Fruit fly (Drosophila melanogaster): ENCODE results near the gene hyx.

Gene hyx

DNA sequence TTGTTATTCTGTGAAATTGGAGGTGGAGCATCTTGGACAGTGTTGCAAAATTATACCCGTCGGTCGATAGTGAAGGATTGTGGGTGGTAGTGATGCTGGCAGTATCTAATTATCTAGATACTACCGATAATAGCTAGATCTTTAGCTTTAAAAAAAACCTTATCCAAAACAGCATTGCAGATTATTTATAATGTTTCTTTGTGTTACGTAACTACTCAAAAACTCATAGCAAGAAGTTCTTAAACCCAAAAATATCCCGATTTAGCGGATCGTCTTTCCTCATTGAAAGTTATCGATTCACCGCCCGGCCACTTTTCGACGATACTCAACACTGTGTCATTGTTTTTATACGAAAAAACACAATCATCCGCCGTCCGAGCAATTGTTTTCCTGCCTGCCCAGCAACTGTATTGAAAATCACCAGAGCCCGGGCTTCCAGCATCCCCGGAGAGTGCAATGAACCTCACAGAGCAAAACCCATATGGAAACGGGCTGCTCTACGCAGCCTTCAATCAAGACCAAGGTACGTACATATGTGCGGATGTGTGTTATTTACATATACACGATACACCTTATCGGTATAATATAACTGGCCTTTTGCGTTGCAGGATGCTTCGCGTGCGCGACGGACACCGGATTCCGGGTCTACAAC is 45.5 kb upstream of the hyx start, which contains the start of gene CG11975 (continued):
- peak; percentile 86 for TF ChIP-seq CG3847 (GFP tag; IDR thresholded peaks at IDR 0.05)
- peak; percentile 48 for TF ChIP-seq CG1233 (GFP tag; optimal IDR thresholded peaks at IDR 0.05)
- no peak for TF ChIP-seq CG15479 (GFP tag; optimal IDR thresholded peaks at IDR 0.05)
- no peak for TF ChIP-seq tio (GFP tag; optimal IDR thresholded peaks at IDR 0.05)
- peak in 1 of 2 experiments; percentile 51 for TF ChIP-seq insv (GFP tag; optimal IDR thresholded peaks at IDR 0.05)
- TF ChIP-seq CG14860 (GFP tag; IDR thresholded peaks at IDR 0.05; ENCODE audit: partially characterized antibody) = peak; percentile 43; the same call in 1 of the 3 replicates
- no peak for TF ChIP-seq Elba2 (GFP tag; optimal IDR thresholded peaks at IDR 0.05)
- peak; percentile 64 for TF ChIP-seq Fer1 (GFP tag; optimal IDR thresholded peaks at IDR 0.05)
- TF ChIP-seq bab2 (GFP tag; optimal IDR thresholded peaks at IDR 0.05) = peak; percentile 74
- peak in 1 of 2 experiments; percentile 50 for TF ChIP-seq bsh (GFP tag; optimal IDR thresholded peaks at IDR 0.05)
- TF ChIP-seq Dip3 (GFP tag; optimal IDR thresholded peaks at IDR 0.05) = peak; percentile 82
- no peak for TF ChIP-seq exex (tag; optimal IDR thresholded peaks at IDR 0.05)
- no peak for TF ChIP-seq gcm (GFP tag; optimal IDR thresholded peaks at IDR 0.05)
- peak; percentile 36 for TF ChIP-seq CG13123 (GFP tag; optimal IDR thresholded peaks at IDR 0.05)
- TF ChIP-seq Optix (GFP tag; IDR thresholded peaks at IDR 0.05) = peak; percentile 40; the same call in 1 of the 3 replicates
- TF ChIP-seq CG2129 (GFP tag; IDR thresholded peaks at IDR 0.05; ENCODE audit: partially characterized antibody) = peak; percentile 50; the same call in 1 of the 2 replicates
- no peak for TF ChIP-seq CG2875 (GFP tag; optimal IDR thresholded peaks at IDR 0.05)
- 0 out of 2 replicates have a peak, but pooled peaks have one; percentile 5 for TF ChIP-seq ap (GFP tag; IDR thresholded peaks at IDR 0.05)
- TF ChIP-seq btn (GFP tag; optimal IDR thresholded peaks at IDR 0.05) = peak; percentile 61
- peak; percentile 46 for TF ChIP-seq CG8388 (GFP tag; optimal IDR thresholded peaks at IDR 0.05)
- TF ChIP-seq CG12769 (tag; optimal IDR thresholded peaks at IDR 0.05) = no peak
- peak; percentile 32 for TF ChIP-seq Jarid2 (GFP tag; optimal IDR thresholded peaks at IDR 0.05)
- TF ChIP-seq fd102C (GFP tag; optimal IDR thresholded peaks at IDR 0.05) = no peak
- peak; percentile 91 for TF ChIP-seq CG30403 (GFP tag; optimal IDR thresholded peaks at IDR 0.05)
- TF ChIP-seq CG5180 (GFP tag; optimal IDR thresholded peaks at IDR 0.05) = no peak
- peak; percentile 96 for TF ChIP-seq klu (GFP tag; IDR thresholded peaks at IDR 0.05)
- TF ChIP-seq CG13287 (GFP tag; IDR thresholded peaks at IDR 0.05; ENCODE audit: partially characterized antibody) = peak; percentile 84
- no peak for TF ChIP-seq seq (GFP tag; IDR thresholded peaks at IDR 0.05)
- TF ChIP-seq gro (GFP tag; optimal IDR thresholded peaks at IDR 0.05) = peak; percentile 86
- no peak for TF ChIP-seq crol (GFP tag; IDR thresholded peaks at IDR 0.05)
- no peak for TF ChIP-seq CG13894 (tag; optimal IDR thresholded peaks at IDR 0.05)
- peak; percentile 28 for TF ChIP-seq BtbVII (GFP tag; optimal IDR thresholded peaks at IDR 0.05)
- peak; percentile 38 for TF ChIP-seq gcm2 (GFP tag; optimal IDR thresholded peaks at IDR 0.05)
- TF ChIP-seq Sry-β (GFP tag; optimal IDR thresholded peaks at IDR 0.05) = peak; percentile 98
- TF ChIP-seq lola (GFP tag; optimal IDR thresholded peaks at IDR 0.05) = peak in 1 of 3 experiments; percentile 56
- peak; percentile 90 for TF ChIP-seq mam (GFP tag; optimal IDR thresholded peaks at IDR 0.05)
- TF ChIP-seq CG1603 (tag; optimal IDR thresholded peaks at IDR 0.05) = no peak
- TF ChIP-seq CG7271 (tag; optimal IDR thresholded peaks at IDR 0.05) = no peak
- no peak for TF ChIP-seq CG14050 (GFP tag; IDR thresholded peaks at IDR 0.05)
- TF ChIP-seq fd96Cb (tag; optimal IDR thresholded peaks at IDR 0.05) = peak; percentile 53
- peak; percentile 57 for TF ChIP-seq Dek (tag; optimal IDR thresholded peaks at IDR 0.05)
- TF ChIP-seq Ets97D (GFP tag; optimal IDR thresholded peaks at IDR 0.05) = peak; percentile 82
- TF ChIP-seq CG10267 (tag; optimal IDR thresholded peaks at IDR 0.05) = peak; percentile 99
- TF ChIP-seq CG6765 (GFP tag; optimal IDR thresholded peaks at IDR 0.05) = no peak
- no peak for TF ChIP-seq CG13296 (GFP tag; optimal IDR thresholded peaks at IDR 0.05)
- TF ChIP-seq NC2β (GFP tag; optimal IDR thresholded peaks at IDR 0.05) = peak; percentile 72
- TF ChIP-seq CG6272 (GFP tag; IDR thresholded peaks at IDR 0.05) = peak; percentile 54
- TF ChIP-seq pfk (GFP tag; optimal IDR thresholded peaks at IDR 0.05) = no peak
